Worm (Caenorhabditis elegans) whole organism, late embryonic: ENCODE results near the gene T01G5.7.

Source experiments
- ceh-34 ChIP-seq: sonication (generic microtip); optimal IDR thresholded peaks from 2 replicates; lab custom pipeline; 2016; ENCODE audit warnings: mild to moderate bottlenecking, missing genetic modification characterization, missing compliant biosample characterization
- nhr-11 ChIP-seq: fragments of 150-350 bp; optimal IDR thresholded peaks from 2 replicates; lab custom pipeline; 2014; ENCODE audit warnings: missing biosample characterization, missing genetic modification characterization
- pax-1 ChIP-seq: fragments of 150-350 bp; optimal IDR thresholded peaks from 2 replicates; lab custom pipeline; 2014; ENCODE audit warnings: missing biosample characterization, missing genetic modification characterization

DNA sequence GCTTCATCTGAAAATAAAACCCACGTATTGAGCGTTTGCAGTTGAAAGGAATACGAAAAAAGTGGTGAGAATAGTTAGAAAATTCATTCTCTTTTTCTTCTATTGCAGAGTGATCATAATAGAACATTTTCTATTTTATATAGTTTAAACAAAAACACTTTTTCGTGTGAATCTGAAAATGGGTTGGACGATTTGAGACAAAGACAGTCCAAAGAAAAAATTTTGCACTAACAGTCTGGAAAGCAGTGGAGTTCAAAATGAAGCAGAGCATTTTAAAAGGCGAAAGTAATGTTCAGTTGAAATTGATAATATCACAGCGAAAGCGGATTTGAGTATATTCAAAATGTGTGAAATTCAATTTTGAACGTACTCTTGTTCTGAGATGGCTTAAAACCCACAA lies 23.1 kb upstream of the T01G5.7 start, which contains the start of gene C01G10.18:
- TF ChIP-seq nhr-11 = no peak
- TF ChIP-seq ceh-34 = no peak
- no peak for TF ChIP-seq pax-1 (tag; lab: Kevin White, UChicago)
